Worm (Caenorhabditis elegans): ENCODE results near the gene aip-1.
A peak's percentile ranks its signal among the peaks of the same experiment; 100 is the strongest.

ce11 chrV:14003587-14004156, 8.5 kb upstream of the aip-1 start:
- TF ChIP-seq nhr-76 (tag; optimal IDR thresholded peaks at IDR 0.05) (no peak), fkh-10 (GFP tag; optimal IDR thresholded peaks at IDR 0.05) (peak; percentile 45), snpc-4 (tag; optimal IDR thresholded peaks at IDR 0.05) (no peak), efl-1 (optimal IDR thresholded peaks at IDR 0.05) (no peak), efl-1 (GFP tag; optimal IDR thresholded peaks at IDR 0.05 in 1 of 2) (no peak), elt-2 (tag; optimal IDR thresholded peaks at IDR 0.05) (no peak), isw-1 (GFP tag; IDR thresholded peaks at IDR 0.05) (no peak), ztf-4 (tag; optimal IDR thresholded peaks at IDR 0.05) (no peak), fkh-8 (tag; optimal IDR thresholded peaks at IDR 0.05) (no peak), egl-13 (tag; optimal IDR thresholded peaks at IDR 0.05) (no peak), dpl-1 (GFP tag; optimal IDR thresholded peaks at IDR 0.05) (no peak), nhr-237 (tag; optimal IDR thresholded peaks at IDR 0.05) (no peak), sup-37 (GFP tag; optimal IDR thresholded peaks at IDR 0.05) (no peak)

Measured in whole organism, L1 larva.